Worm (Caenorhabditis elegans): Measurements from ENCODE around the gene plk-3.

Gene plk-3

ce11 chrIV:7439377-7439776, 33.6 kb downstream of the plk-3 start:
- no peak for TF ChIP-seq ceh-2 (tag; optimal IDR thresholded peaks at IDR 0.05)
- TF ChIP-seq nfya-1 (tag; optimal IDR thresholded peaks at IDR 0.05), result no peak
- no peak for TF ChIP-seq sdc-2 (tag; optimal IDR thresholded peaks at IDR 0.05)
- TF ChIP-seq elt-2 (tag; optimal IDR thresholded peaks at IDR 0.05), result no peak
- TF ChIP-seq ceh-30 (tag; optimal IDR thresholded peaks at IDR 0.05), result no peak
- TF ChIP-seq mec-3 (tag; optimal IDR thresholded peaks at IDR 0.05; ENCODE audit: borderline replicate concordance), result no peak
- no peak for TF ChIP-seq pax-1 (tag; optimal IDR thresholded peaks at IDR 0.05)
- no peak for TF ChIP-seq syd-9 (tag; optimal IDR thresholded peaks at IDR 0.05)
- TF ChIP-seq nhr-232 (tag; optimal IDR thresholded peaks at IDR 0.05), result no peak
- TF ChIP-seq madf-2 (tag; optimal IDR thresholded peaks at IDR 0.05), result no peak
- TF ChIP-seq pros-1 (tag; optimal IDR thresholded peaks at IDR 0.05), result no peak

DNA sequence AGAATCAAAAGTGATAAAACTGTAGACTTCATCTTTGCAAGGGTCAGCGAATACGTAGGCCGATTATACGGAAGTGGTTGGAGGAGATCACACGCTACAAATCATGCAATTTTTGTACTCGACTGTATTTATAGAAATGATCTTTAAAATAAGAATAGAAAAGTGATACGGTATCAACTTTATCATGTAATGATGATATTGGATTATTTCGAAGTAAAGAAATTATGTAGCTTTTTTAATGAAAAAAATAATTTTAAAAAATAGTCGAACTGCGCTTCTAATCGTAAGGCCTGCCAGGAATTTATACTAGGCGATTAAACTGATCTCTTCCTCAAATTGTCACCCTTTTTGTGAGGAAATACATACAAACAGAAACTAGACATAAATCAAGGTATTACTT, 39.2 kb downstream of the plk-3 start, which contains the start of gene B0496.11:
B0496.11 (minus strand) TSS at position 101 of the 400 bp plus-strand sequence.
- TF ChIP-seq pha-4 (tag; optimal IDR thresholded peaks at IDR 0.05) (no peak), ttx-3 (tag; optimal IDR thresholded peaks at IDR 0.05) (no peak), sox-4 (tag; optimal IDR thresholded peaks at IDR 0.05) (no peak), pat-9 (tag; optimal IDR thresholded peaks at IDR 0.05) (no peak), tbx-7 (tag; optimal IDR thresholded peaks at IDR 0.05) (no peak), pag-3 (tag; optimal IDR thresholded peaks at IDR 0.05; ENCODE audit: borderline replicate concordance) (no peak), fax-1 (tag; optimal IDR thresholded peaks at IDR 0.05) (no peak), Y22D7AL.16 (tag; optimal IDR thresholded peaks at IDR 0.05) (no peak), madf-2 (tag; optimal IDR thresholded peaks at IDR 0.05) (no peak), dve-1 (tag; optimal IDR thresholded peaks at IDR 0.05) (no peak), hlh-8 (tag; optimal IDR thresholded peaks at IDR 0.05) (no peak), rnt-1 (tag; optimal IDR thresholded peaks at IDR 0.05) (no peak), C38D4.7 (GFP tag; optimal IDR thresholded peaks at IDR 0.05) (no peak), sdc-2 (tag; optimal IDR thresholded peaks at IDR 0.05) (no peak), elt-4 (tag; optimal IDR thresholded peaks at IDR 0.05) (no peak), sox-2 (GFP tag; IDR thresholded peaks at IDR 0.05) (no peak), fkh-6 (tag; optimal IDR thresholded peaks at IDR 0.05) (no peak), K09A11.1 (tag; optimal IDR thresholded peaks at IDR 0.05; ENCODE audit: insufficient read depth) (no peak), ceh-14 (tag; optimal IDR thresholded peaks at IDR 0.05) (no peak)

DNA sequence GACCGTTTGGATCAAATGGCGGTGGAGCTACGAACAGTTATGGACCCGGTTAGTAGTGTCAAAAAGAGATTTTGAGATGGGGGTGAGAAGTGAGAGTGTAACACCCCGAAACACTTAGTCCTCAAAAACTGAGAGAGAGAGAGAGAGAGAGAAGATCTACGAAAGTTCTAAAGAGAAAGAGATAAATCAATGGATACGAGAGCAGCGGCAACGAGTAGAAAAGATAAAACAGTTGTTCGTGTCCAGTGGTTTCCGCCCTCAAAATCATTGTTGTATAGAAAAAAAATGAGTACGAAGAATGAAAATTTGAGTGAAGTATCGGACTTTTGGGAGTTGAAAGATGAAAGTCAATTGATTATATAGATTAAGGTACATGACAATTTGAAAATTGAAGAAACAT, 44.0 kb downstream of the plk-3 start:
- TF ChIP-seq rnt-1 (tag; optimal IDR thresholded peaks at IDR 0.05), result peak; percentile 23
- TF ChIP-seq tbx-2 (tag; optimal IDR thresholded peaks at IDR 0.05), result no peak
- TF ChIP-seq ceh-18 (tag; optimal IDR thresholded peaks at IDR 0.05), result peak; percentile 6
- TF ChIP-seq ceh-2 (tag; optimal IDR thresholded peaks at IDR 0.05), result no peak
- TF ChIP-seq ceh-45 (GFP tag; IDR thresholded peaks at IDR 0.05), result no peak
- peak; percentile 69 for TF ChIP-seq unc-55 (GFP tag; optimal IDR thresholded peaks at IDR 0.05)
- no peak for TF ChIP-seq che-1 (tag; optimal IDR thresholded peaks at IDR 0.05)

- TF ChIP-seq nfya-1 (tag; optimal IDR thresholded peaks at IDR 0.05), result no peak
- TF ChIP-seq odd-2 (tag; optimal IDR thresholded peaks at IDR 0.05), result no peak
- no peak for TF ChIP-seq sox-2 (GFP tag; IDR thresholded peaks at IDR 0.05)
- TF ChIP-seq ceh-45 (GFP tag; IDR thresholded peaks at IDR 0.05), result no peak
- TF ChIP-seq npax-4 (tag; optimal IDR thresholded peaks at IDR 0.05), result no peak
- no peak for TF ChIP-seq T23F11.4 (GFP tag; optimal IDR thresholded peaks at IDR 0.05)
- TF ChIP-seq ref-2 (tag; optimal IDR thresholded peaks at IDR 0.05), result no peak
- TF ChIP-seq ceh-9 (tag; optimal IDR thresholded peaks at IDR 0.05), result no peak
- no peak for TF ChIP-seq lim-6 (tag; optimal IDR thresholded peaks at IDR 0.05)
- TF ChIP-seq pat-9 (tag; optimal IDR thresholded peaks at IDR 0.05), result no peak
- TF ChIP-seq tbx-7 (tag; optimal IDR thresholded peaks at IDR 0.05), result no peak
- TF ChIP-seq zip-5 (tag; optimal IDR thresholded peaks at IDR 0.05), result no peak
- no peak for TF ChIP-seq C08G9.2 (tag; optimal IDR thresholded peaks at IDR 0.05)
- no peak for TF ChIP-seq hlh-15 (tag; optimal IDR thresholded peaks at IDR 0.05)
- no peak for TF ChIP-seq nhr-11 (tag; optimal IDR thresholded peaks at IDR 0.05)
- no peak for TF ChIP-seq pha-2 (tag; optimal IDR thresholded peaks at IDR 0.05)
- TF ChIP-seq fax-1 (tag; optimal IDR thresholded peaks at IDR 0.05), result no peak
Observed at ce11 chrIV:7428347-7428746, 44.7 kb downstream of the plk-3 start.

Measured in whole organism, late embryonic.